Fruit fly (Drosophila melanogaster) whole organism, pupa: ENCODE results near the gene CG42553.

ENCODE experiments used
- CG15710 ChIP-seq: fragments of 200-800 bp; sonication (Bioruptor generic); optimal IDR thresholded peaks from 2 replicates; lab custom pipeline; 2018; ENCODE audit warnings: missing biosample characterization, mild to moderate bottlenecking, missing genetic modification characterization, moderate library complexity
- CG4496 ChIP-seq: fragments of 200-800 bp; sonication (Bioruptor generic); IDR thresholded peaks from 3 replicates; pipeline ENCODE4 v1.3.6; 2022; ENCODE audit warnings: missing biosample characterization, missing genetic modification characterization
- CG8159 ChIP-seq: fragments of 200-800 bp; sonication (Bioruptor generic); optimal IDR thresholded peaks from 3 replicates; lab custom pipeline; 2018; ENCODE audit warnings: missing biosample characterization, mild to moderate bottlenecking, missing genetic modification characterization, moderate library complexity
- CG8301 ChIP-seq: fragments of 200-800 bp; sonication (Bioruptor generic); optimal IDR thresholded peaks from 2 replicates; lab custom pipeline; 2018; ENCODE audit warnings: missing biosample characterization, mild to moderate bottlenecking, missing genetic modification characterization
- D1 ChIP-seq: fragments of 200-800 bp; sonication (Bioruptor generic); optimal IDR thresholded peaks from 2 replicates; lab custom pipeline; 2018; ENCODE audit warnings: missing biosample characterization, mild to moderate bottlenecking, missing genetic modification characterization, moderate library complexity
- EcR ChIP-seq: fragments of 200-800 bp; sonication (Bioruptor generic); optimal IDR thresholded peaks from 3 replicates; lab custom pipeline; 2019; ENCODE audit warnings: missing biosample characterization, missing genetic modification characterization, mild to moderate bottlenecking, moderate library complexity, missing genetic modification reagents
- Pif1A ChIP-seq: fragments of 200-800 bp; sonication (Bioruptor generic); optimal IDR thresholded peaks from 3 replicates; lab custom pipeline; 2016; ENCODE audit warnings: missing biosample characterization, missing genetic modification characterization
- Pif1B ChIP-seq: fragments of 200-800 bp; sonication (Bioruptor generic); optimal IDR thresholded peaks from 3 replicates; lab custom pipeline; 2016; ENCODE audit warnings: missing biosample characterization, missing genetic modification characterization
- fd96Ca ChIP-seq: fragments of 200-800 bp; sonication (Bioruptor generic); IDR thresholded peaks from 3 replicates; pipeline ENCODE4 v1.3.6; 2022; ENCODE audit warnings: missing biosample characterization, missing genetic modification characterization

- TF ChIP-seq EcR (GFP tag; lab: Kevin White, UChicago) (no peak), CG15710 (tag; lab: Kevin White, UChicago) (no peak), D1 (tag; lab: Kevin White, UChicago) (no peak), CG8301 (no peak), CG8159 (tag; lab: Kevin White, UChicago) (no peak), fd96Ca (GFP tag; lab: Robert Waterston, UW) (no peak), Pif1B (GFP tag; lab: Kevin White, UChicago) (no peak), Pif1A (GFP tag; lab: Kevin White, UChicago) (no peak), CG4496 (no peak)
These were observed at the start of gene CG42553 for dm6 chr3L:833878-834277.
